Worm (Caenorhabditis elegans) whole organism, midembryonic: ENCODE results near the gene rheb-1.

Experiments used
- flt-1 ChIP-seq: fragments of 200-800 bp; sonication (Bioruptor generic); IDR thresholded peaks from 2 replicates; pipeline ENCODE4 v1.3.6; 2022; ENCODE audit warnings: missing genetic modification characterization, missing compliant biosample characterization
- klf-2 ChIP-seq: fragments of 200-800 bp; sonication (Bioruptor generic); conservative IDR thresholded peaks from 2 replicates; pipeline ENCODE4 v1.3.6; 2022; ENCODE audit warnings: missing genetic modification reagents, missing genetic modification characterization, missing compliant biosample characterization

DNA sequence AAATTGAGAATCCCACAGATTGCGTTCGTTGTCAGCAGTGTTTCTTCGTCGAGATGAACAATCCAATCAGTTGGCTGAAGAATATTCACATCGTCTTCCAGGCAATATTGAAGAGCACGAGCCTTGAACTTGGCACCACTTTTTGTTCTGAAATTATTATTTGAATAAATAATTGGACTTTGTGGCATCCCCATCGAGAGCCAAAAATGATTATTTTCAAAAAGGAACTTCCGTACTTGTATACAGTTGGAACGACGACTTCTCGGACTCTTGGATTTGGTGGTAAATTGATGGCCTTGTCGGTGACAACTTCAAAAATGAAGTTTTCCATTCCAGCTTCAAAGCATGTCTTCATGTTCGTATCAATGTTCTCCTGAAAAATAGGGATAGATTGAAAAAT is 16.2 kb upstream of the rheb-1 start:
- TF ChIP-seq klf-2 (GFP tag; lab: Robert Waterston, UW) (no peak), flt-1 (GFP tag; lab: Robert Waterston, UW) (no peak)
